Fruit fly (Drosophila melanogaster) S2 (cell line): ENCODE data around the gene CG13813.

Source experiments
- CG8478 ChIP-seq: fragments of >200 bp; optimal IDR thresholded peaks from 2 replicates; lab custom pipeline; 2018
- CTCF ChIP-seq, 2 experiments: fragments of >200 bp; optimal IDR thresholded peaks; 2 replicates each; lab custom pipeline; 2018

DNA sequence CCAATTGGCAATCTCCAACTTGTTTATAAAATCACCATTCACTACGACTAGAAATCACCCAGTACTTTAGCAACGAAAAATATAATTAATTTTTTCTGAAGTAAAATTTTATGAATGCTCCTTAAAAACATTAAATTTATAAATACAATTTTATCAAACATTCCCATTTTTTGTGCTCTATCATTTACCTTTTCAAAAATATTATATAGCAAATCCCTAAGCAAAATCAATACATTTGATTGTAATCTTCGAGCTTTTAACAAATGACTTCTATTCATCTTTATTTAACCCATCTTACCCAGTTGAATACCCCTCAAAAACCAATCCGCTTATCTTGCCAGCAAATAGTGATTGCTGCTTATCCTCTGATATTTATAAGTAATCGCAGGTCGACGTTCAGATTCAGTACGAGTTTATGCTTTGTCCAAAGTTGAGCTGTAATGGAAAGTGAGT is 10.0 kb upstream of the CG13813 start, which contains the start of gene CG17145:
- no peak for TF ChIP-seq CG8478
- no peak for TF ChIP-seq CTCF (optimal IDR thresholded peaks at IDR 0.05; lab: Kevin White, UChicago)
